Fruit fly (Drosophila melanogaster) whole organism, embryonic: ENCODE measurements around the gene chic.

Experiments
- CG10431 ChIP-seq: fragments of 200-800 bp; sonication (Bioruptor generic); optimal IDR thresholded peaks from 3 replicates; lab custom pipeline; 2018; ENCODE audit warnings: missing biosample characterization, mild to moderate bottlenecking, missing genetic modification characterization
- CG11247 ChIP-seq: fragments of 200-800 bp; sonication (Bioruptor generic); IDR thresholded peaks from 2 replicates; pipeline ENCODE4 v1.3.6; 2022; ENCODE audit warnings: missing biosample characterization, missing genetic modification characterization
- CG11560 ChIP-seq: fragments of 200-800 bp; sonication (Bioruptor generic); IDR thresholded peaks from 3 replicates; pipeline ENCODE4 v1.3.6; 2022; ENCODE audit warnings: missing biosample characterization, missing genetic modification characterization
- CG12299 ChIP-seq: fragments of 200-800 bp; sonication (Bioruptor generic); optimal IDR thresholded peaks from 2 replicates; lab custom pipeline; 2018; ENCODE audit warnings: missing biosample characterization, mild to moderate bottlenecking, missing genetic modification characterization
- CG13894 ChIP-seq: fragments of 200-800 bp; sonication (Bioruptor generic); optimal IDR thresholded peaks from 3 replicates; lab custom pipeline; 2018; ENCODE audit warnings: missing biosample characterization, mild to moderate bottlenecking, missing genetic modification characterization, moderate library complexity
- CG14860 ChIP-seq: fragments of 200-800 bp; sonication (Bioruptor generic); IDR thresholded peaks from 3 replicates; pipeline ENCODE4 v1.3.6; 2022; ENCODE audit warnings: missing biosample characterization, missing genetic modification characterization; ENCODE audit not compliant: partially characterized antibody
- CG15269 ChIP-seq: fragments of 200-800 bp; sonication (Bioruptor generic); optimal IDR thresholded peaks from 2 replicates; lab custom pipeline; 2018; ENCODE audit warnings: missing biosample characterization, mild to moderate bottlenecking, missing genetic modification characterization, moderate library complexity
- CG16813 ChIP-seq: fragments of 200-800 bp; sonication (Bioruptor generic); IDR thresholded peaks from 3 replicates; pipeline ENCODE4 v1.3.6; 2022; ENCODE audit warnings: missing biosample characterization, missing genetic modification characterization; ENCODE audit not compliant: partially characterized antibody
- CG4360 ChIP-seq: fragments of 200-800 bp; sonication (Bioruptor generic); IDR thresholded peaks from 2 replicates; pipeline ENCODE4 v1.3.6; 2022; ENCODE audit warnings: missing biosample characterization, missing genetic modification characterization
- CG4404 ChIP-seq: fragments of 200-800 bp; sonication (Bioruptor generic); IDR thresholded peaks from 2 replicates; pipeline ENCODE4 v1.3.6; 2022; ENCODE audit warnings: missing biosample characterization, missing genetic modification characterization
- CG5180 ChIP-seq: fragments of 200-800 bp; sonication (Bioruptor generic); optimal IDR thresholded peaks from 3 replicates; lab custom pipeline; 2017; ENCODE audit warnings: missing biosample characterization, missing genetic modification characterization, mild to moderate bottlenecking, moderate library complexity, missing genetic modification reagents
- CG6813 ChIP-seq: fragments of 200-800 bp; sonication (Bioruptor generic); optimal IDR thresholded peaks from 2 replicates; lab custom pipeline; 2017; ENCODE audit warnings: missing biosample characterization, missing genetic modification characterization, mild to moderate bottlenecking, moderate library complexity, missing genetic modification reagents
- CG9727 ChIP-seq: fragments of 200-800 bp; sonication (Bioruptor generic); optimal IDR thresholded peaks from 3 replicates; lab custom pipeline; 2017; ENCODE audit warnings: missing biosample characterization, mild to moderate bottlenecking, missing genetic modification characterization
- CHES-1-like ChIP-seq: fragments of 200-800 bp; sonication (Bioruptor generic); optimal IDR thresholded peaks from 2 replicates; lab custom pipeline; 2016; ENCODE audit warnings: missing biosample characterization, missing genetic modification characterization
- Dip2 ChIP-seq: fragments of 200-800 bp; sonication (Bioruptor generic); IDR thresholded peaks from 2 replicates; pipeline ENCODE4 v1.3.6; 2022; ENCODE audit warnings: missing biosample characterization, missing genetic modification characterization
- Dp ChIP-seq: fragments of 200-800 bp; sonication (Bioruptor generic); optimal IDR thresholded peaks from 2 replicates; lab custom pipeline; 2018; ENCODE audit warnings: missing biosample characterization, mild to moderate bottlenecking, missing genetic modification characterization, moderate library complexity
- Drgx ChIP-seq: fragments of 200-800 bp; sonication (Bioruptor generic); IDR thresholded peaks from 2 replicates; pipeline ENCODE4 v1.3.6; 2022; ENCODE audit warnings: missing biosample characterization, missing genetic modification characterization
- E2f2 ChIP-seq: fragments of 200-800 bp; sonication (Bioruptor generic); IDR thresholded peaks from 2 replicates; pipeline ENCODE4 v1.3.6; 2022; ENCODE audit warnings: missing biosample characterization, missing genetic modification characterization
- HmgD ChIP-seq: fragments of 200-800 bp; sonication (Bioruptor generic); optimal IDR thresholded peaks from 3 replicates; lab custom pipeline; 2016; ENCODE audit warnings: missing biosample characterization, missing genetic modification characterization
- MTF-1 ChIP-seq: fragments of 200-800 bp; sonication (Bioruptor generic); optimal IDR thresholded peaks from 2 replicates; lab custom pipeline; 2018; ENCODE audit warnings: missing biosample characterization, mild to moderate bottlenecking, missing genetic modification characterization, borderline replicate concordance
- Med ChIP-seq: fragments of 200-800 bp; sonication (Bioruptor generic); peaks from one replicate; lab custom pipeline; 2016; ENCODE audit warnings: missing biosample characterization, missing genetic modification characterization, mild to moderate bottlenecking, inconsistent platforms, moderate library complexity
- Mrtf ChIP-seq: fragments of 200-800 bp; sonication (Bioruptor generic); IDR thresholded peaks from 3 replicates; pipeline ENCODE4 v1.3.6; 2022; ENCODE audit warnings: missing biosample characterization, missing genetic modification characterization
- Ravus ChIP-seq: fragments of 200-800 bp; sonication (Bioruptor generic); IDR thresholded peaks from 2 replicates; pipeline ENCODE4 v1.3.6; 2022; ENCODE audit warnings: missing biosample characterization, missing genetic modification characterization
- Vsx1 ChIP-seq: fragments of 200-800 bp; sonication (Bioruptor generic); optimal IDR thresholded peaks from 2 replicates; lab custom pipeline; 2017; ENCODE audit warnings: missing biosample characterization, mild to moderate bottlenecking, missing genetic modification characterization, missing genetic modification reagents
- Xbp1 ChIP-seq: fragments of 200-800 bp; sonication (Bioruptor generic); optimal IDR thresholded peaks from 3 replicates; lab custom pipeline; 2016; ENCODE audit warnings: missing biosample characterization, mild to moderate bottlenecking, missing genetic modification characterization
- ara ChIP-seq: fragments of 200-800 bp; sonication (Bioruptor generic); IDR thresholded peaks from 2 replicates; pipeline ENCODE4 v1.3.6; 2022; ENCODE audit warnings: missing biosample characterization, missing genetic modification characterization
- caup ChIP-seq: fragments of 200-800 bp; sonication (Bioruptor generic); optimal IDR thresholded peaks from 3 replicates; lab custom pipeline; 2017; ENCODE audit warnings: missing biosample characterization, mild to moderate bottlenecking, missing genetic modification characterization, moderate library complexity; ENCODE audit not compliant: severe bottlenecking
- da ChIP-seq: fragments of 200-800 bp; sonication (Bioruptor generic); optimal IDR thresholded peaks from 2 replicates; lab custom pipeline; 2016; ENCODE audit warnings: missing biosample characterization, missing genetic modification characterization
- dmrt11E ChIP-seq: fragments of 200-800 bp; sonication (Bioruptor generic); optimal IDR thresholded peaks from 3 replicates; lab custom pipeline; 2018; ENCODE audit warnings: missing biosample characterization, mild to moderate bottlenecking, missing genetic modification characterization, moderate library complexity
- dmrt99B ChIP-seq: fragments of 200-800 bp; sonication (Bioruptor generic); optimal IDR thresholded peaks from 2 replicates; lab custom pipeline; 2018; ENCODE audit warnings: missing biosample characterization, mild to moderate bottlenecking, missing genetic modification characterization, moderate library complexity
- ewg ChIP-seq: fragments of 200-800 bp; sonication (Bioruptor generic); optimal IDR thresholded peaks from 3 replicates; lab custom pipeline; 2017; ENCODE audit warnings: mild to moderate bottlenecking, missing biosample characterization, missing genetic modification reagents, missing genetic modification characterization
- grau ChIP-seq: fragments of 200-800 bp; optimal IDR thresholded peaks from 3 replicates; lab custom pipeline; 2019; ENCODE audit warnings: missing biosample characterization, mild to moderate bottlenecking, missing genetic modification characterization, moderate library complexity
- gsb ChIP-seq: fragments of 200-800 bp; sonication (Bioruptor generic); IDR thresholded peaks from 2 replicates; pipeline ENCODE4 v1.3.6; 2022; ENCODE audit warnings: missing biosample characterization, missing genetic modification characterization
- h ChIP-seq: fragments of >200 bp; optimal IDR thresholded peaks from 2 replicates; lab custom pipeline; 2017
- hth ChIP-seq: fragments of >200 bp; optimal IDR thresholded peaks from 2 replicates; lab custom pipeline; 2017; ENCODE audit warnings: inconsistent platforms
- jigr1 ChIP-seq: fragments of 200-800 bp; sonication (Bioruptor generic); IDR thresholded peaks from 3 replicates; pipeline ENCODE4 v1.3.6; 2022; ENCODE audit warnings: missing biosample characterization, missing genetic modification characterization
- kay ChIP-seq: fragments of 200-800 bp; sonication (Bioruptor generic); optimal IDR thresholded peaks from 2 replicates; lab custom pipeline; 2016; ENCODE audit warnings: missing biosample characterization, missing genetic modification characterization
- maf-S ChIP-seq: fragments of 200-800 bp; sonication (Bioruptor generic); optimal IDR thresholded peaks from 2 replicates; lab custom pipeline; 2016; ENCODE audit warnings: missing biosample characterization, missing genetic modification characterization
- pho ChIP-seq: fragments of 200-800 bp; sonication (Bioruptor generic); optimal IDR thresholded peaks from 2 replicates; lab custom pipeline; 2016; ENCODE audit warnings: missing biosample characterization, missing genetic modification characterization
- psq ChIP-seq: fragments of 200-800 bp; sonication (Bioruptor generic); optimal IDR thresholded peaks from 2 replicates; lab custom pipeline; 2017; ENCODE audit warnings: missing biosample characterization, missing genetic modification characterization
- pzg ChIP-seq: fragments of 200-800 bp; sonication (Bioruptor generic); optimal IDR thresholded peaks from 3 replicates; lab custom pipeline; 2018; ENCODE audit warnings: missing biosample characterization, mild to moderate bottlenecking, missing genetic modification characterization, moderate library complexity
- so ChIP-seq: fragments of 200-800 bp; sonication (Bioruptor generic); IDR thresholded peaks from 3 replicates; pipeline ENCODE4 v1.3.6; 2022; ENCODE audit warnings: missing biosample characterization, missing genetic modification characterization
- tna ChIP-seq: fragments of 200-800 bp; sonication (Bioruptor generic); IDR thresholded peaks from 2 replicates; pipeline ENCODE4 v1.3.6; 2022; ENCODE audit warnings: missing biosample characterization, missing genetic modification characterization; ENCODE audit not compliant: partially characterized antibody
- vnd ChIP-seq: fragments of 200-800 bp; sonication (Bioruptor generic); IDR thresholded peaks from 3 replicates; pipeline ENCODE4 v1.3.6; 2022; ENCODE audit warnings: missing biosample characterization, missing genetic modification characterization; ENCODE audit not compliant: partially characterized antibody
- zen2 ChIP-seq: fragments of 200-800 bp; sonication (Bioruptor generic); IDR thresholded peaks from 3 replicates; pipeline ENCODE4 v1.3.6; 2022; ENCODE audit warnings: missing biosample characterization, missing genetic modification characterization; ENCODE audit not compliant: partially characterized antibody
- zfh1 ChIP-seq: fragments of 200-800 bp; sonication (Bioruptor generic); IDR thresholded peaks from 3 replicates; pipeline ENCODE4 v1.3.6; 2022; ENCODE audit warnings: missing biosample characterization, missing genetic modification characterization

Gene chic

DNA sequence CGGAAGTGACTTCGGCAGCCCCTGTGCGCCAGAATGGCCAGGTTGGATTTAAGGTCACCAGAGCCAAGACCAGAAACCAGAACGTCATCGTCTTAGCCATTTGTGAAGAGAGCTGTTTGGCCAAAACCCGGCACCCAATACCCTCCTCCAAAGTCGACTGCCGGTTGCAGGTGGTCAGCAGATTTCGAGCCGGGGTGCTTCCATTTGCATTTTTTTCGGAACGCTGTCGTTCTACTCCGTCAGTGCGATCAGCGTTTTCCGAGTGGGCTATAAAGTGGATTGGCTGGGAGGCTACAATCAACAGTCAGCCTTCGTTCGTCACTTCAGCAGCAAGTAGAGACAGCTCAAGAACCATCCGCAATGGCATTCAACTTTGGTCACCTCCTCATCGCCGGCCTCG lies 24.1 kb downstream of the chic start, which contains the start of the genes CG13998 and Vm26Ab:
Gene CG13998 (minus strand): TSS at position 114 of the 400 bp plus-strand sequence.
Gene Vm26Ab (plus strand): TSS at position 299 of the 400 bp plus-strand sequence.
- TF ChIP-seq CG5180 (no peak), psq (GFP tag; lab: Kevin White, UChicago) (no peak), Dip2 (GFP tag; lab: Robert Waterston, UW) (no peak), Med (GFP tag; lab: Kevin White, UChicago) (peak; percentile 26), Mrtf (GFP tag; lab: Robert Waterston, UW) (0 out of 3 replicates have a peak, but pooled peaks have one; percentile 9), caup (GFP tag; lab: Kevin White, UChicago) (no peak), CG4404 (GFP tag; lab: Robert Waterston, UW) (no peak)

DNA sequence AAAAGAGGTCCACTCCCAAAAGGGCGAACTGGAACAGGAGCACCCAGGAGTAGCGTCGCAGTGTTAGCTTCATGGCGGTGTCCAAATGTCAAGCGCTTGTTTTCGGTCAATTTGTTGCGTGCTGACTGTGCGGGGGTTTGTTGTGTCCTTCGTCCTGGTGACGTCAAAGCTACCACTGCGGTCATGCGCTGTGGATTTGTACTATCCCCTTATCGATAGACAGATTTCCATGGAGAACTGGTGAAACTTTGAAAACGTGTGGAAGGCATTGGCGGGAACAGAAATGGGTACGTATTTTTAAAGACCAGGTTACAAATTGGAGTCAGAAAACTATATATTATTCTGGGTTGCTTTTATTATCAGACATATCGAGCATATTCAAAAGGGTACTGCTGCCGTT lies 24.7 kb downstream of the chic start, which contains the start of gene CG13999:
Gene CG13999 (minus strand): TSS at position 314 of the 400 bp plus-strand sequence.
- TF ChIP-seq Ravus (GFP tag; lab: Robert Waterston, UW), result no peak
- TF ChIP-seq ewg (GFP tag; lab: Kevin White, UChicago), result peak; percentile 91
- no peak for TF ChIP-seq so (GFP tag; lab: Robert Waterston, UW)
- no peak for TF ChIP-seq maf-S (GFP tag; lab: Kevin White, UChicago)
- TF ChIP-seq Dp, result peak; percentile 30
- TF ChIP-seq CG15269 (tag; lab: Kevin White, UChicago), result no peak
- TF ChIP-seq gsb (GFP tag; lab: Robert Waterston, UW), result no peak
- TF ChIP-seq kay (GFP tag; lab: Kevin White, UChicago), result no peak
- TF ChIP-seq hth (lab: Kevin White, UChicago), result no peak
- no peak for TF ChIP-seq ara
- peak; percentile 2 for TF ChIP-seq pzg
- no peak for TF ChIP-seq CG12299 (tag; lab: Kevin White, UChicago)
- no peak for TF ChIP-seq grau
- peak; percentile 21 for TF ChIP-seq Med (GFP tag; lab: Kevin White, UChicago)
- no peak for TF ChIP-seq zfh1 (GFP tag; lab: Robert Waterston, UW)
- no peak for TF ChIP-seq dmrt99B (tag; lab: Kevin White, UChicago)
- TF ChIP-seq E2f2 (GFP tag; lab: Robert Waterston, UW), result peak; percentile 44; the same call in 1 of the 2 replicates
- TF ChIP-seq jigr1 (GFP tag; lab: Robert Waterston, UW), result no peak

DNA sequence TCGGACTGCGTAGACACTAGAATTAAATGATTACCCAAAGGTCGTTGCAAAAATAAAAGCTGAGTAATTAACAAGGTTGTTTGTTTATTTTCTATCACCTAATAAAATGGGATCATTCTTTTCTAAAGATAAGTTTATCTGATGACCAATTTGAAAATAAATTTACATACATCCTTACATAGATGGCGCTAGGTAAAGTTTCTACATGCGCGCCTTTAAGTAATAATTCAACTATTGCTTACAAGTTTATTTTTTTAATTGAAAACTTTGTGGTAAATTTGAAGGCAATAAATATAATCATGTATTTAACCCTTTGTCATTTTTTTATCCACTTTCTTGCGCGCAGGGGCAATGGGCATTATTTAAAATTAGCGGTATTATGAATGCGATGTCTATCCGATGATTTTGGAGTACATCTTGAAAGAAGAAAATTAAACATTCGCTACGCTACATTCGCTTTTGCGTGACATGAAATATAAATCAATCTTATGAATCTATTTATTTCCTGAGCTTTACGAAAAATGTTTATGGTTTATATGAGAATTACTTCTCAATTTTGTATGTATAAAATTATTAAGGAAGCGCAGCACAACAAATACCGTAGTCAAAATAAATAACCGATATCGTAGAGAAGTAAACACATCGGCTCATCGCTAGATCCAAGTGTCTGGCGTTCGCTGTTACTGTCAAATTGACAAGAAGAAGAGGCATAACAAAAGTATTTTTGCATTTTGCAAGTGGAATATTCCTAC lies 31.9 kb downstream of the chic start, which contains the start of gene CG9044:
Gene CG9044 (plus strand): TSS at position 676 of the 752 bp plus-strand sequence.
- TF ChIP-seq CG14860 (peak; percentile 89), Vsx1 (GFP tag; lab: Kevin White, UChicago) (no peak), CG10431 (GFP tag; lab: Kevin White, UChicago) (no peak), tna (GFP tag; lab: Robert Waterston, UW) (peak; percentile 76), CG11560 (tag; lab: Robert Waterston, UW) (0 out of 3 replicates have a peak, but pooled peaks have one; percentile 6), zen2 (GFP tag; lab: Robert Waterston, UW) (peak; percentile 68; the same call in 2 of the 3 replicates), vnd (peak; percentile 93), CG6813 (GFP tag; lab: Kevin White, UChicago) (no peak), so (GFP tag; lab: Robert Waterston, UW) (0 out of 3 replicates have a peak, but pooled peaks have one; percentile 31), CG11247 (0 out of 2 replicates have a peak, but pooled peaks have one; percentile 43), CG13894 (tag; lab: Kevin White, UChicago) (no peak), CG16813 (peak; percentile 96), h (lab: Kevin White, UChicago) (no peak), Drgx (GFP tag; lab: Robert Waterston, UW) (no peak), Xbp1 (GFP tag; lab: Kevin White, UChicago) (peak; percentile 71), da (GFP tag; lab: Kevin White, UChicago) (no peak), CG9727 (GFP tag; lab: Kevin White, UChicago) (peak; percentile 60), dmrt11E (tag; lab: Kevin White, UChicago) (peak; percentile 12), MTF-1 (GFP tag; lab: Kevin White, UChicago) (no peak), CG4360 (GFP tag; lab: Robert Waterston, UW) (no peak), HmgD (GFP tag; lab: Kevin White, UChicago) (peak; percentile 31), CHES-1-like (GFP tag; lab: Kevin White, UChicago) (peak; percentile 76), pho (GFP tag; lab: Kevin White, UChicago) (peak; percentile 76)
